Fruit fly (Drosophila melanogaster): Measurements from ENCODE around the gene CG10359.

The CG10359 gene

DNA sequence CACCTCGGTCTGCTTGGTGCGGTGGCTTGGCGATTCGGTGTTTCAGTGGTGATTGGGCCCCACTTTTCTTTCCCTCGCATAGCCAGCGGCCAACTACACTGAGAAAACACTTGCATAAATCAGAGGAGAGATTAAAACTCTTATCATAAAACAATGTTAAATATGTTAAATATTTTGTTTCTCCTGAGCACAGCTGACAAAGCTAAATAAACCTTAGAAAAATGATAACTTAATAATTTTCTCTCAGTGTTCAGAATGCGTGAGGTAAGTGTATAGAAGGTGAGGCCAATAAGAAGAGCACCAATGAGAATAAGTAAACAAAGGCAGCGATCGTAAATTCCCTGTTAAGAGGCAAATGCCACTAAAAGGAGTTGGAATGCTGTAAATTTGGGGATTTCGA is 5.3 kb downstream of the CG10359 start (continued):
- TF ChIP-seq Nf-YC (tag; optimal IDR thresholded peaks at IDR 0.05) (no peak), Elba2 (GFP tag; optimal IDR thresholded peaks at IDR 0.05) (peak; percentile 86), ab (GFP tag; optimal IDR thresholded peaks at IDR 0.05) (peak; percentile 12), CG17328 (GFP tag; IDR thresholded peaks at IDR 0.05) (peak; percentile 92), Neu2 (GFP tag; optimal IDR thresholded peaks at IDR 0.05; ENCODE audit: borderline replicate concordance) (peak; percentile 11), corto (GFP tag; optimal IDR thresholded peaks at IDR 0.05) (peak; percentile 80), CG31388 (GFP tag; optimal IDR thresholded peaks at IDR 0.05) (peak; percentile 16), CG10366 (GFP tag; IDR thresholded peaks at IDR 0.05) (peak; percentile 67), Hr51 (GFP tag; optimal IDR thresholded peaks at IDR 0.05) (peak; percentile 54 to 69), CG1024 (GFP tag; IDR thresholded peaks at IDR 0.05) (peak; percentile 81), CG7928 (GFP tag; optimal IDR thresholded peaks at IDR 0.05) (peak; percentile 18), CG4282 (GFP tag; optimal IDR thresholded peaks at IDR 0.05) (peak; percentile 30), Ets65A (GFP tag) (peak; percentile 96), row (GFP tag; IDR thresholded peaks at IDR 0.05) (peak; percentile 84), gt (GFP tag; IDR thresholded peaks at IDR 0.05) (peak; percentile 57; the same call in 1 of the 2 replicates), CG33213 (GFP tag; optimal IDR thresholded peaks at IDR 0.05) (peak; percentile 65), Atf6 (GFP tag; IDR thresholded peaks at IDR 0.05) (no peak), fd96Cb (tag; optimal IDR thresholded peaks at IDR 0.05) (peak; percentile 78), hth (optimal IDR thresholded peaks at IDR 0.05) (no peak), ara (GFP tag; IDR thresholded peaks at IDR 0.05) (peak; percentile 91), Fer1 (GFP tag; optimal IDR thresholded peaks at IDR 0.05) (no peak), E2f1 (GFP tag; IDR thresholded peaks at IDR 0.05) (peak; percentile 73), pum (GFP tag; optimal IDR thresholded peaks at IDR 0.05) (peak; percentile 77), CG1792 (GFP tag; optimal IDR thresholded peaks at IDR 0.05) (peak; percentile 43), rib (GFP tag; IDR thresholded peaks at IDR 0.05) (no peak), inv (GFP tag; IDR thresholded peaks at IDR 0.05; ENCODE audit: partially characterized antibody) (no peak), CG11247 (GFP tag; IDR thresholded peaks at IDR 0.05) (peak; percentile 33; the same call in 1 of the 2 replicates), ken (GFP tag; IDR thresholded peaks at IDR 0.05) (peak; percentile 76), E2f2 (GFP tag; IDR thresholded peaks at IDR 0.05) (peak; percentile 27; the same call in 1 of the 2 replicates), Fer3 (tag; optimal IDR thresholded peaks at IDR 0.05) (peak; percentile 48), CG6854 (GFP tag; optimal IDR thresholded peaks at IDR 0.05) (no peak), ERR (GFP tag; optimal IDR thresholded peaks at IDR 0.05) (peak; percentile 29), amos (GFP tag; IDR thresholded peaks at IDR 0.05; ENCODE audit: partially characterized antibody) (no peak), D19B (GFP tag; optimal IDR thresholded peaks at IDR 0.05) (no peak), CG16779 (GFP tag; IDR thresholded peaks at IDR 0.05) (no peak), Mes4 (GFP tag; optimal IDR thresholded peaks at IDR 0.05) (peak; percentile 86), CG17612 (GFP tag; IDR thresholded peaks at IDR 0.05) (peak; percentile 38; the same call in 1 of the 2 replicates), CG6689 (GFP tag; IDR thresholded peaks at IDR 0.05) (peak; percentile 79), CG18619 (GFP tag; optimal IDR thresholded peaks at IDR 0.05) (peak; percentile 59), Hey (tag; optimal IDR thresholded peaks at IDR 0.05) (no peak), D (optimal IDR thresholded peaks at IDR 0.05) (no peak), D (GFP tag; optimal IDR thresholded peaks at IDR 0.05) (peak; percentile 67), CG11398 (GFP tag; optimal IDR thresholded peaks at IDR 0.05) (peak; percentile 76), CG31441 (GFP tag; IDR thresholded peaks at IDR 0.05) (peak; percentile 75), ci (GFP tag; IDR thresholded peaks at IDR 0.05) (peak; percentile 87), slou (GFP tag; optimal IDR thresholded peaks at IDR 0.05) (peak; percentile 8), Med (GFP tag) (peak; percentile 95), CG33557 (GFP tag; optimal IDR thresholded peaks at IDR 0.05) (peak; percentile 95), bab2 (GFP tag; optimal IDR thresholded peaks at IDR 0.05) (peak; percentile 70), Gug (GFP tag; IDR thresholded peaks at IDR 0.05) (peak; percentile 60; the same call in 3 of the 4 replicates), mam (GFP tag; optimal IDR thresholded peaks at IDR 0.05) (peak; percentile 33), CG3065 (GFP tag; optimal IDR thresholded peaks at IDR 0.05) (peak; percentile 61), CG11504 (tag; optimal IDR thresholded peaks at IDR 0.05) (peak; percentile 72)
